Worm (Caenorhabditis elegans) whole organism, dauer: ENCODE results near the gene mtre-1.

Experiments used
- unc-62 ChIP-seq: sonication (generic microtip); optimal IDR thresholded peaks from 2 replicates; lab custom pipeline; 2017; ENCODE audit warnings: missing biosample characterization, missing genetic modification reagents, missing genetic modification characterization

mtre-1 gene

ce11 chrII:8050477-8050876, at the start of gene mtre-1:
Gene mtre-1, minus strand, starts transcription at chrII:8050577.
- no peak for TF ChIP-seq unc-62

- TF ChIP-seq unc-62 = no peak
Observed at ce11 chrII:8099212-8099784, 48.9 kb upstream of the mtre-1 start.

DNA sequence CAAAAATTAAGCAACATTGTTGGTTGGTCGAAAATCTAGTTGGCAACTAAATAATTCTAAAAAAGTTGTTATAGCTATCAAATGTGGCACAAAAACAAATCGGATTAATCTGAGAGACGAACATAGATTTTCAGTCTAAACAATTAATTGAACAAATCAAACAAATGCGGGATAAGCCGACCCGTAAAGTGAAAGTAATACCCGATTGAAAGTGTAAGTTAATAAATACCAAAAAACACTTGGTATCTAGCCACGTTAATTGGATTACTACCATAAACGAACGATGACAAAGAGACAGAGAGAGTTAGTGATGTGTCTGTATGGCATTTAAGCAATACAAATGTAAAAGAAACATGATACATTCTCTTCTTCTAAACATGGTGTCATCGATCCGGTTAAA, 43.5 kb upstream of the mtre-1 start:
- no peak for TF ChIP-seq unc-62

- no peak for TF ChIP-seq unc-62
Observed at ce11 chrII:8093283-8093682, 42.9 kb upstream of the mtre-1 start.

ce11 chrII:8092537-8092936, 42.2 kb upstream of the mtre-1 start, which contains the start of gene ltd-1:
Gene ltd-1, minus strand, starts transcription at chrII:8092754.
- TF ChIP-seq unc-62 = no peak

DNA sequence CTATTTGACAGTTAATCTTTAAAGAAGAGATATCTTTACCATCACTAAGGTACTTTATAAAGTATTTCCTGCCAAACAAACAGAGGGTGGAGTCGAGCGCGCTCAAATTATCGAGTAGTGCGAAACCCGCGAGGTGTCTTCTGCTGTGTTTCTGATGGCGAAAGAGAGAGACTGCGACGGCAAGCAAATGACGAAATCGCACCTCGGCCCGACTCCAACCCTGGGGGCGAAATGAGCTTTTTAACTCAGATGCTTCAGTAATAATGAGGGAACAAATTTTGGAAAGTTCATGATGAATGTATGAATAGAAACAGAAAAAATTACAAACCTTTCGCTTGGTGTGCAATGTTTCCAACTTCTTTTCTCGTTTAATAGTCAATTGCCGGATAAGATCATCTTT, 41.2 kb upstream of the mtre-1 start:
- no peak for TF ChIP-seq unc-62

ce11 chrII:8086803-8087202, 36.4 kb upstream of the mtre-1 start, which contains the start of gene K02C4.3:
Gene K02C4.3, minus strand, starts transcription at chrII:8086853.
- TF ChIP-seq unc-62 = no peak

DNA sequence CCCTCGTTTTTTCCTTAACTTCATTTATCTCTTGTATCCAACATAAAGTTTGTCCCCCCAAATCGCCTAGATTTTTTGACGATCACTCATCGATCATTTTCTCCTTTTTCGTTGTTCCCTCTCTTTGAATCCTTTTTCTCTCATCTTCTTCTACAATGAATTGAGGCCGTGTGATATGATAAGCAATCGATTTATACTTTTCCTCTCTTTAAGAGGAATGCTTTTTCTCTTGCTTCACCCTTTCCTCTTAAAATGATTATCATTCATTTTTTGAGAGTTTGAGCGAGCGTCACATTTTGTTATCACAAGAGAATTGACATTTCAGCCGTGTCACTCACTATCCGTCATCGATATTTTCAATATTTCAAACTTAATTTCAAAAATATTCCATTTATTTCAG, 27.7 kb upstream of the mtre-1 start, which contains the start of gene K02C4.5:
K02C4.5 (plus strand) TSS at position 395 of the 400 bp plus-strand sequence.
- no peak for TF ChIP-seq unc-62

DNA sequence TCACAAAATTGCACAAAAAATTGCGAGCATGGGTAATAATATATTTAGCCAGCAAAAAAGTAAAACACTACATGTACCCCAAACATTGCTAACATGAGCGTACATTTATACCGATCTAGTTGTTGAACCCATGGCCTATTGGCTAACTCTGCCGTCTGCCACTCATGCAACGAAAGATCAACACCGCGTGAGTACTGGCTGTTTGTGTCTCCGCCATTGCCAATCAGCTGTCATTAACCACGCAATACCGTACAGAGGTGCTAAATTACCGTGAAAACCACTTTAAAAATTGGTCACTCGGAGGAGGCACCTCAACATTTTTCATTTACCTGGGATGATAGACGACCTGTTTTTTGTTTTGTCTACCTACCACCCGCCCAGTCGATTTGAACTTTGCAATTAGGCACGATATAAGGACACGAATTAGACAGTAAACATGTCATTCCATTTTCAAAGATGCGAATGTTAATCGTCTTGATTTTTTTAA, 25.0 kb upstream of the mtre-1 start, which contains the start of gene K02C4.2:
K02C4.2 (plus strand) TSS at position 437 of the 487 bp plus-strand sequence.
- no peak for TF ChIP-seq unc-62

DNA sequence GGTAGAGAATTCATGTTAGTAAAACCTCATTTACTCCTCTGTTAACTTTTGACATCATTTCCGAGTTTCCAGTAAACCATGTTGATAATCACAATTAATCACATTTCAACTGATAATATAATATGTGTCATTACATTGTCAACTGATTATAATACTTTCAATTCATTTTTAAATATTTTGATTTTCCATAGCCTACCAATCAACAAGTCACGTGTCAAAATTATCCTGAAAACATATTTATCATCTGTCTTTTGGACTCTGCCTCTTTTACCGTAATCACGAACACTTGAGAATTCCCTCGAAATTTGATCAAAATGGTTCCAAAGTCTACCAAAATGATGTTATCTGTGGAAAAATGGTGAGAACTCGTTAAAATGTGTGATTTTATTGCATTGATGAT, 23.7 kb upstream of the mtre-1 start:
- no peak for TF ChIP-seq unc-62

- no peak for TF ChIP-seq unc-62
Observed at ce11 chrII:8073222-8073621, 22.8 kb upstream of the mtre-1 start, which contains the start of gene gpcp-2. Gene gpcp-2, minus strand, starts transcription at chrII:8073374.

- TF ChIP-seq unc-62 = no peak
Observed at ce11 chrII:8071801-8072544, 21.6 kb upstream of the mtre-1 start.

- TF ChIP-seq unc-62 = no peak
Observed at ce11 chrII:8071012-8071625, 20.7 kb upstream of the mtre-1 start.

DNA sequence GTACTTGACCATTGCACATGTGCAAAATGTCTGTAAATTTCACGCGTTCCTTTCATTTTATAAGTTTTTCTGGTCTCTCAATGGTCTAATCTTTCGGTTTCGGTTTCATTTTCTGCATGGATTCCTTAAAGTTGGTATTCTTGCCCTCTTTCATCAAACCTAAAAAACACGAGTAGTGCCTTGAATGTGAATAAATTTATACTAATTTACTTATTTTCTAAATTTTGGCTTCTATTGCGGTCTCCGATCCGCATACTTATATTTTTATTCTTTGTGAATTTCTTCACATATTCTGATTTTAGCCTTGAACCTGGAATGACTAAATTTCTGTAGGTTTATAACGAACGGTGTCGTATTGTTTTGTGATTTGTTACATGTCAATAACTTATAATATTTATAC, 15.6 kb upstream of the mtre-1 start, which contains the start of gene pdha-1:
pdha-1 (plus strand) TSS at position 301 of the 400 bp plus-strand sequence.
- TF ChIP-seq unc-62 = no peak

DNA sequence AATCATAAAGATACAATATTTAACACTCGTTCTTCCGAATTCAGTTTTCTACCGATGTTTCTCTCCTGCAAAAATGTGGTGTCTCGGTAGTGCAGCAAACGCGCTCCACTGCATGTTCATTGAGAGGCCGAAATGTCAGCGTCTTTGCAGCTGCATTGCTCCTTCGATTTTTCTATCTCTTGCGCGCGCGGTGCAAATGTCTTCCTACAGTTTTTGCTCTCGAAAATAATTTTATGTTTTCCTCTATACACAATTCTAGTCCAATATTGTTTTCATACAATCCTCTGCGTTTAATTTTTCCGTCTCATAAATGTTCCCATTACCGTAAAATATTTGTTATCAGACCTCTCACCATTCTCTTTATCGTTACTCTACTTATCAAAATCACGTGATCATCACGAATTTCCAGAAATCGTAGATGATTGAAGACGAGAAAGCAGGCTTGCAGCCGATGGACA, 12.0 kb upstream of the mtre-1 start, which contains the start of gene ufd-2:
ufd-2 (plus strand) TSS at position 408 of the 458 bp plus-strand sequence.
- no peak for TF ChIP-seq unc-62

DNA sequence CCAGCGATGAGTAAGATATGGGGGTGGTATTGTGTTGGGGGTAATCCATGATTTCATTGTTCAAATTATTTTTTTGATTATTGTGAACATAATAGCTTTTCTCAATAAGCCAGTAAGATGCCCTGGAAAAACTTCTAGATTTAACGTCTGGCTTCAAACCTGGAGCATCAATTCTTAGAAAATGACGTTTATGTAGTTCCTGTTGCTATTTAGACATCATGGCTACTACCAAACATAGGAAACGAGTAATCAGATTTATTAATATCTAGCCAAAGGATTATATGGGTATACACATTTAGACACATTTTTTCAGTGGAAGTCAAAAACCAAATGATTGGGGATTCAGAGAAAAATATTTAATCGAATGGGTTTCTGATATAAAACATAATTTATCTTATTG, 9.2 kb upstream of the mtre-1 start:
- TF ChIP-seq unc-62 = no peak

DNA sequence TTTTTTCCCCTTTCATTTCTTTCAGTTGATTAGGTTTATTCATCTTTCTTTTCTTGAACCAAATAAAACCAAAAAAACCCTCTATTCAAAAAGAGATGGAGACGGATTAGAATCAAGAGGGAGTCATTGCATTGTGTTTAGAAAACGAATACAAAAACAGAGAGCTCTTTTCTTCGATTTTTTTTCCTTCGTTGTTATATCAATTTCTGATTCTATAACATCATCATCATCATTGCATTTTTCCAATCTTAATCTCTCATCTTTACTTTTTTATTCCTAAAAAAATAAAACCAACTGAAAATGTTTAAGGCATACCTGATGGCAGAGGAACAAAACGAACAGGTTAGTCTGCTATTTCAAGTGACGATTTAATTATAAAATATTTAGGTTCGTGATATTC, 8.4 kb upstream of the mtre-1 start, which contains the start of gene T05H10.8:
T05H10.8 (plus strand) TSS at position 301 of the 400 bp plus-strand sequence.
- no peak for TF ChIP-seq unc-62
